Worm (Caenorhabditis elegans) whole organism, L3 larva: ENCODE data around the gene lgc-34.

Experiments
- R02D3.7 ChIP-seq: fragments of 150-350 bp; optimal IDR thresholded peaks from 2 replicates; lab custom pipeline; 2014; ENCODE audit warnings: missing biosample characterization, missing genetic modification characterization
- aly-2 ChIP-seq: fragments of 150-350 bp; optimal IDR thresholded peaks from 2 replicates; lab custom pipeline; 2014; ENCODE audit warnings: missing biosample characterization, missing genetic modification characterization
- daf-12 ChIP-seq: fragments of 150-350 bp; optimal IDR thresholded peaks from 2 replicates; lab custom pipeline; 2014; ENCODE audit warnings: missing biosample characterization, missing genetic modification reagents, missing genetic modification characterization
- elt-3 ChIP-seq, 3 experiments: fragments of 150-350 bp in 1 of 3; sonication (generic microtip) in 2 of 3; optimal IDR thresholded peaks; 2 replicates in 2 of 3; 4 replicates in 1 of 3; lab custom pipeline; 2014 to 2017; ENCODE audit warnings: missing biosample characterization in 3 of 3, missing genetic modification characterization in 3 of 3
- lin-39 ChIP-seq: fragments of 150-350 bp; optimal IDR thresholded peaks from 2 replicates; lab custom pipeline; 2018; ENCODE audit warnings: missing biosample characterization, missing genetic modification reagents, missing genetic modification characterization
- mml-1 ChIP-seq: fragments of 150-350 bp; sonication (generic microtip); optimal IDR thresholded peaks from 3 replicates; lab custom pipeline; 2014; ENCODE audit warnings: missing biosample characterization, missing genetic modification characterization
- nhr-23 ChIP-seq: fragments of 150-350 bp; optimal IDR thresholded peaks from 2 replicates; lab custom pipeline; 2014; ENCODE audit warnings: missing biosample characterization, missing genetic modification reagents, missing genetic modification characterization
- nhr-237 ChIP-seq: fragments of 150-350 bp; optimal IDR thresholded peaks from 2 replicates; lab custom pipeline; 2014; ENCODE audit warnings: missing biosample characterization, missing genetic modification characterization
- pha-4 ChIP-seq: fragments of 150-350 bp; optimal IDR thresholded peaks from 2 replicates; lab custom pipeline; 2014; ENCODE audit warnings: missing biosample characterization, missing genetic modification reagents, missing genetic modification characterization
- unc-39 ChIP-seq: sonication (generic microtip); optimal IDR thresholded peaks from 4 replicates; lab custom pipeline; 2017; ENCODE audit warnings: missing biosample characterization, missing genetic modification characterization
- unc-62 ChIP-seq: fragments of 150-350 bp; sonication (generic microtip); optimal IDR thresholded peaks from 4 replicates; lab custom pipeline; 2014; ENCODE audit warnings: missing biosample characterization, missing genetic modification reagents, missing genetic modification characterization
- zag-1 ChIP-seq: fragments of 150-350 bp; optimal IDR thresholded peaks from 2 replicates; lab custom pipeline; 2014; ENCODE audit warnings: missing biosample characterization, missing genetic modification characterization
- ztf-11 ChIP-seq: fragments of 150-350 bp; optimal IDR thresholded peaks from 2 replicates; lab custom pipeline; 2014; ENCODE audit warnings: missing biosample characterization, missing genetic modification characterization

DNA sequence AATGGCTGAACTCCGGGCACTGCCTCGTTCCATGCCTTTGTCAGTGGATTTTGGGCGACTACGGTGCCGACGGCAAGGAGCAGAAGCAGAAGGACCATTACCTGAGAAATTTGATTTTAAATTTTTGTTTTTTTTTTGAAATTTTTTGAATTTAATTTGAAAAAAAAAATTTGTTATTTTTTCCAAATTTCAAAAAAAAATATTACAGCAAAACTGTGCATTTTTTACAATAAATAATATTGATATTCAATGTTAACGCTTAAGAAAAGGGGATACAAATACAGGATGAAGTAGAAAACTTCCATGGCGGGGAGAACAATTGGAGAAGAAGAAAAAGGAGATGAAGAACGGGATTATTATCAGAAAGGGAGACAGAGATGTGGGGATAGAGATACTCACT is 45.6 kb downstream of the lgc-34 start, which contains the start of gene mlt-8:
- TF ChIP-seq nhr-237 (tag; lab: Kevin White, UChicago) (no peak), pha-4 (tag; lab: Kevin White, UChicago) (no peak), ztf-11 (tag; lab: Kevin White, UChicago) (no peak), nhr-23 (no peak), mml-1 (no peak), unc-62 (no peak), daf-12 (tag; lab: Kevin White, UChicago) (no peak), R02D3.7 (tag; lab: Kevin White, UChicago) (no peak), aly-2 (tag; lab: Kevin White, UChicago) (no peak), unc-39 (no peak), lin-39 (tag; lab: Kevin White, UChicago) (no peak), elt-3 (tag; optimal IDR thresholded peaks at IDR 0.05; lab: Kevin White, UChicago) (no peak), zag-1 (tag; lab: Kevin White, UChicago) (no peak)
